Fruit fly (Drosophila melanogaster) whole organism, embryonic: Measurements from ENCODE around the gene robl62A.
A peak's percentile ranks its signal among the peaks of the same experiment; 100 is the strongest.

Experiments
- Atf-2 ChIP-seq: fragments of 200-800 bp; sonication (Bioruptor generic); optimal IDR thresholded peaks from 2 replicates; lab custom pipeline; 2016; ENCODE audit warnings: missing biosample characterization, missing genetic modification characterization
- CG10366 ChIP-seq: fragments of 200-800 bp; sonication (Bioruptor generic); IDR thresholded peaks from 2 replicates; pipeline ENCODE4 v1.3.6; 2022; ENCODE audit warnings: missing biosample characterization, missing genetic modification characterization
- CG12219 ChIP-seq: fragments of 200-800 bp; sonication (Bioruptor generic); optimal IDR thresholded peaks from 3 replicates; lab custom pipeline; 2018; ENCODE audit warnings: missing biosample characterization, mild to moderate bottlenecking, missing genetic modification characterization
- CG1233 ChIP-seq: fragments of 200-800 bp; sonication (Bioruptor generic); optimal IDR thresholded peaks from 4 replicates; lab custom pipeline; 2018; ENCODE audit warnings: missing biosample characterization, mild to moderate bottlenecking, missing genetic modification characterization
- CG13287 ChIP-seq: fragments of 200-800 bp; sonication (Bioruptor generic); IDR thresholded peaks from 2 replicates; pipeline ENCODE4 v1.3.6; 2022; ENCODE audit warnings: missing biosample characterization, missing genetic modification characterization; ENCODE audit not compliant: partially characterized antibody
- CG13296 ChIP-seq: fragments of 200-800 bp; sonication (Bioruptor generic); optimal IDR thresholded peaks from 3 replicates; lab custom pipeline; 2018; ENCODE audit warnings: missing biosample characterization, mild to moderate bottlenecking, missing genetic modification characterization
- CG14860 ChIP-seq: fragments of 200-800 bp; sonication (Bioruptor generic); IDR thresholded peaks from 3 replicates; pipeline ENCODE4 v1.3.6; 2022; ENCODE audit warnings: missing biosample characterization, missing genetic modification characterization; ENCODE audit not compliant: partially characterized antibody
- CG15514 ChIP-seq: fragments of 200-800 bp; sonication (Bioruptor generic); optimal IDR thresholded peaks from 3 replicates; lab custom pipeline; 2017; ENCODE audit warnings: missing biosample characterization, missing genetic modification characterization, mild to moderate bottlenecking, moderate library complexity, missing genetic modification reagents
- CG17568 ChIP-seq: fragments of 200-800 bp; sonication (Bioruptor generic); optimal IDR thresholded peaks from 2 replicates; lab custom pipeline; 2018; ENCODE audit warnings: missing biosample characterization, mild to moderate bottlenecking, missing genetic modification characterization, moderate library complexity
- CG17912 ChIP-seq: fragments of 200-800 bp; sonication (Bioruptor generic); optimal IDR thresholded peaks from 2 replicates; lab custom pipeline; 2018; ENCODE audit warnings: missing biosample characterization, mild to moderate bottlenecking, missing genetic modification characterization
- CG1792 ChIP-seq: fragments of 200-800 bp; sonication (Bioruptor generic); optimal IDR thresholded peaks from 2 replicates; lab custom pipeline; 2016; ENCODE audit warnings: missing biosample characterization, missing genetic modification characterization
- CG2712 ChIP-seq: fragments of 200-800 bp; optimal IDR thresholded peaks from 3 replicates; lab custom pipeline; 2019; ENCODE audit warnings: missing biosample characterization, mild to moderate bottlenecking, missing genetic modification characterization, moderate library complexity
- CG30403 ChIP-seq: fragments of 200-800 bp; sonication (Bioruptor generic); optimal IDR thresholded peaks from 3 replicates; lab custom pipeline; 2016; ENCODE audit warnings: missing biosample characterization, missing genetic modification characterization
- CG31441 ChIP-seq: fragments of 200-800 bp; sonication (Bioruptor generic); IDR thresholded peaks from 2 replicates; pipeline ENCODE4 v1.3.6; 2022; ENCODE audit warnings: missing biosample characterization, missing genetic modification characterization
- CG4707 ChIP-seq: fragments of 200-800 bp; sonication (Bioruptor generic); optimal IDR thresholded peaks from 2 replicates; lab custom pipeline; 2018; ENCODE audit warnings: missing biosample characterization, mild to moderate bottlenecking, missing genetic modification characterization, moderate library complexity
- CG6254 ChIP-seq: fragments of 200-800 bp; sonication (Bioruptor generic); optimal IDR thresholded peaks from 3 replicates; lab custom pipeline; 2017; ENCODE audit warnings: mild to moderate bottlenecking, missing biosample characterization, missing genetic modification reagents, missing genetic modification characterization
- CG6654 ChIP-seq: fragments of 200-800 bp; sonication (Bioruptor generic); optimal IDR thresholded peaks from 2 replicates; lab custom pipeline; 2017; ENCODE audit warnings: missing biosample characterization, mild to moderate bottlenecking, missing genetic modification characterization
- CG7556 ChIP-seq: fragments of 200-800 bp; sonication (Bioruptor generic); optimal IDR thresholded peaks from 2 replicates; lab custom pipeline; 2017; ENCODE audit warnings: missing biosample characterization, mild to moderate bottlenecking, missing genetic modification characterization
- CG7963 ChIP-seq: fragments of 200-800 bp; sonication (Bioruptor generic); IDR thresholded peaks from 3 replicates; pipeline ENCODE4 v1.3.6; 2022; ENCODE audit warnings: missing biosample characterization, missing genetic modification characterization; ENCODE audit not compliant: partially characterized antibody
- CG8924 ChIP-seq: fragments of 200-800 bp; optimal IDR thresholded peaks from 3 replicates; lab custom pipeline; 2019; ENCODE audit warnings: missing biosample characterization, mild to moderate bottlenecking, missing genetic modification characterization, moderate library complexity
- CG9817 ChIP-seq: fragments of 200-800 bp; sonication (Bioruptor generic); optimal IDR thresholded peaks from 2 replicates; lab custom pipeline; 2018; ENCODE audit warnings: missing biosample characterization, mild to moderate bottlenecking, missing genetic modification characterization, moderate library complexity
- CTCF ChIP-seq: fragments of 200-800 bp; sonication (Bioruptor generic); optimal IDR thresholded peaks from 2 replicates; lab custom pipeline; 2017; ENCODE audit warnings: missing biosample characterization, mild to moderate bottlenecking, missing genetic modification characterization, moderate library complexity
- CoRest ChIP-seq: fragments of 200-800 bp; sonication (Bioruptor generic); optimal IDR thresholded peaks from 3 replicates; lab custom pipeline; 2018; ENCODE audit warnings: missing biosample characterization, mild to moderate bottlenecking, missing genetic modification characterization, moderate library complexity
- D19B ChIP-seq: fragments of 200-800 bp; sonication (Bioruptor generic); optimal IDR thresholded peaks from 2 replicates; lab custom pipeline; 2017; ENCODE audit warnings: missing biosample characterization, mild to moderate bottlenecking, missing genetic modification characterization
- Dref ChIP-seq: fragments of 200-800 bp; sonication (Bioruptor generic); IDR thresholded peaks from 2 replicates; pipeline ENCODE4 v1.3.6; 2022; ENCODE audit warnings: missing biosample characterization, missing genetic modification characterization
- E2f1 ChIP-seq: fragments of 200-800 bp; sonication (Bioruptor generic); IDR thresholded peaks from 2 replicates; pipeline ENCODE4 v1.3.6; 2022; ENCODE audit warnings: missing biosample characterization, missing genetic modification characterization
- Hr51 ChIP-seq, 2 experiments: fragments of 200-800 bp; sonication (Bioruptor generic); optimal IDR thresholded peaks; 2 replicates in 1 of 2; 3 replicates in 1 of 2; lab custom pipeline; 2016 to 2018; ENCODE audit warnings: missing biosample characterization in 2 of 2, missing genetic modification characterization in 2 of 2, mild to moderate bottlenecking in 1 of 2, moderate library complexity in 1 of 2
- MTF-1 ChIP-seq: fragments of 200-800 bp; sonication (Bioruptor generic); optimal IDR thresholded peaks from 2 replicates; lab custom pipeline; 2018; ENCODE audit warnings: missing biosample characterization, mild to moderate bottlenecking, missing genetic modification characterization, borderline replicate concordance
- Nf-YA ChIP-seq: fragments of 200-800 bp; sonication (Bioruptor generic); IDR thresholded peaks from 2 replicates; pipeline ENCODE4 v1.3.6; 2022; ENCODE audit warnings: missing biosample characterization, missing genetic modification characterization
- Nf-YC ChIP-seq: fragments of 200-800 bp; optimal IDR thresholded peaks from 3 replicates; lab custom pipeline; 2019; ENCODE audit warnings: missing biosample characterization, mild to moderate bottlenecking, missing genetic modification characterization, moderate library complexity
- Ravus ChIP-seq: fragments of 200-800 bp; sonication (Bioruptor generic); IDR thresholded peaks from 2 replicates; pipeline ENCODE4 v1.3.6; 2022; ENCODE audit warnings: missing biosample characterization, missing genetic modification characterization
- Six4 ChIP-seq: fragments of 200-800 bp; sonication (Bioruptor generic); optimal IDR thresholded peaks from 2 replicates; lab custom pipeline; 2016; ENCODE audit warnings: missing biosample characterization, missing genetic modification characterization
- Sry-δ ChIP-seq: fragments of 200-800 bp; sonication (Bioruptor generic); optimal IDR thresholded peaks from 2 replicates; lab custom pipeline; 2016; ENCODE audit warnings: missing biosample characterization, missing genetic modification characterization
- Tbp ChIP-seq: fragments of >200 bp; optimal IDR thresholded peaks from 2 replicates; lab custom pipeline; 2018; ENCODE audit warnings: missing biosample characterization, missing genetic modification characterization
- YL-1 ChIP-seq: fragments of 200-800 bp; sonication (Bioruptor generic); optimal IDR thresholded peaks from 3 replicates; lab custom pipeline; 2017; ENCODE audit warnings: missing biosample characterization, mild to moderate bottlenecking, missing genetic modification characterization
- ato ChIP-seq: fragments of 200-800 bp; sonication (Bioruptor generic); IDR thresholded peaks from 2 replicates; pipeline ENCODE4 v1.3.6; 2022; ENCODE audit warnings: missing biosample characterization, missing genetic modification characterization; ENCODE audit not compliant: partially characterized antibody
- chn ChIP-seq: fragments of 200-800 bp; sonication (Bioruptor generic); optimal IDR thresholded peaks from 2 replicates; lab custom pipeline; 2016; ENCODE audit warnings: missing biosample characterization, missing genetic modification characterization
- esg ChIP-seq: fragments of 200-800 bp; sonication (Bioruptor generic); conservative IDR thresholded peaks from 2 replicates; pipeline ENCODE4 v1.3.6; 2022; ENCODE audit warnings: missing biosample characterization, missing genetic modification characterization
- exex ChIP-seq: fragments of 200-800 bp; sonication (Bioruptor generic); optimal IDR thresholded peaks from 4 replicates; lab custom pipeline; 2018; ENCODE audit warnings: missing biosample characterization, mild to moderate bottlenecking, missing genetic modification characterization, moderate library complexity
- insv ChIP-seq, 2 experiments: fragments of 200-800 bp; sonication (Bioruptor generic); optimal IDR thresholded peaks; 3 replicates each; lab custom pipeline; 2016 to 2018; ENCODE audit warnings: missing biosample characterization in 2 of 2, missing genetic modification characterization in 2 of 2
- jigr1 ChIP-seq: fragments of 200-800 bp; sonication (Bioruptor generic); IDR thresholded peaks from 3 replicates; pipeline ENCODE4 v1.3.6; 2022; ENCODE audit warnings: missing biosample characterization, missing genetic modification characterization
- knrl ChIP-seq: fragments of 200-800 bp; sonication (Bioruptor generic); IDR thresholded peaks from 3 replicates; pipeline ENCODE4 v1.3.6; 2022; ENCODE audit warnings: missing biosample characterization, missing genetic modification characterization; ENCODE audit not compliant: partially characterized antibody
- lilli ChIP-seq: fragments of 200-800 bp; sonication (Bioruptor generic); optimal IDR thresholded peaks from 3 replicates; lab custom pipeline; 2016; ENCODE audit warnings: missing biosample characterization, missing genetic modification characterization
- oc ChIP-seq: fragments of 200-800 bp; sonication (Bioruptor generic); optimal IDR thresholded peaks from 2 replicates; lab custom pipeline; 2018; ENCODE audit warnings: missing biosample characterization, mild to moderate bottlenecking, missing genetic modification characterization, moderate library complexity
- pzg ChIP-seq: fragments of 200-800 bp; sonication (Bioruptor generic); optimal IDR thresholded peaks from 3 replicates; lab custom pipeline; 2018; ENCODE audit warnings: missing biosample characterization, mild to moderate bottlenecking, missing genetic modification characterization, moderate library complexity
- sisA ChIP-seq: fragments of 200-800 bp; sonication (Bioruptor generic); IDR thresholded peaks from 2 replicates; pipeline ENCODE4 v1.3.6; 2022; ENCODE audit warnings: missing biosample characterization, missing genetic modification characterization
- so ChIP-seq: fragments of 200-800 bp; sonication (Bioruptor generic); IDR thresholded peaks from 3 replicates; pipeline ENCODE4 v1.3.6; 2022; ENCODE audit warnings: missing biosample characterization, missing genetic modification characterization
- stwl ChIP-seq: fragments of 200-800 bp; sonication (Bioruptor generic); optimal IDR thresholded peaks from 3 replicates; lab custom pipeline; 2018; ENCODE audit warnings: missing biosample characterization, mild to moderate bottlenecking, missing genetic modification characterization, moderate library complexity
- tna ChIP-seq: fragments of 200-800 bp; sonication (Bioruptor generic); IDR thresholded peaks from 2 replicates; pipeline ENCODE4 v1.3.6; 2022; ENCODE audit warnings: missing biosample characterization, missing genetic modification characterization; ENCODE audit not compliant: partially characterized antibody
- ttk ChIP-seq: fragments of 200-800 bp; sonication (Bioruptor generic); IDR thresholded peaks from 2 replicates; pipeline ENCODE4 v2.1.2; 2022; ENCODE audit warnings: missing biosample characterization, missing genetic modification characterization
- twi ChIP-seq: fragments of 200-800 bp; optimal IDR thresholded peaks from 2 replicates; lab custom pipeline; 2019; ENCODE audit warnings: missing biosample characterization, mild to moderate bottlenecking, missing genetic modification characterization, moderate library complexity

The robl62A gene

DNA sequence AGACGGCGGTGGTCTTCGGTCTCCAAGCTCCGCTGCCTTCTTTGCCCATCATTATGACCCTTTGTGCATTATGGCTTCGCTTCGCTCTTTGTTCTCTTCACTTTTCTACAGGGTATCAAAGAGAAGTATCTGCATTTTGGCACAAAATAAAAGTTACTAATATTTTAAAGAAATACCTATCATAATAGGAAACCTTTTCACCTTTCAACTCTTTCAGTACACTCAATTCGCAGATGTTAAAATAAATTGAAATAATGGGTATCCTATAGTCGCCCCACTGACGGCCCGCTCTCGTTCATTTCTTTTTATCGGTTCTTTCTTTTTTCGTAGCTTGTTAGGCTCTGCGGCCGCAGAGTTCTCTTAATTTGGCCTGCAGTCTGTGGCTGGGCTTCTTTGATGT, 34.5 kb upstream of the robl62A start (continued):
- TF ChIP-seq ato (GFP tag; lab: Robert Waterston, UW) (no peak), D19B (peak; percentile 83), CG14860 (GFP tag; lab: Robert Waterston, UW) (no peak), lilli (GFP tag; lab: Kevin White, UChicago) (peak; percentile 82), CG7556 (GFP tag; lab: Kevin White, UChicago) (peak; percentile 76), CG15514 (GFP tag; lab: Kevin White, UChicago) (no peak), CG6654 (GFP tag; lab: Kevin White, UChicago) (peak; percentile 64), CG8924 (peak; percentile 91), CG1792 (GFP tag; lab: Kevin White, UChicago) (peak; percentile 22), pzg (GFP tag; lab: Kevin White, UChicago) (no peak), CG6254 (peak; percentile 92), CG10366 (peak; percentile 79), so (GFP tag; lab: Robert Waterston, UW) (peak; percentile 83), CG9817 (tag; lab: Kevin White, UChicago) (peak; percentile 34), Nf-YA (GFP tag; lab: Robert Waterston, UW) (peak; percentile 70), CG31441 (GFP tag; lab: Robert Waterston, UW) (peak; percentile 89), CG1233 (GFP tag; lab: Kevin White, UChicago) (peak; percentile 79), chn (GFP tag; lab: Kevin White, UChicago) (peak; percentile 94), jigr1 (GFP tag; lab: Robert Waterston, UW) (peak; percentile 75; the same call in 1 of the 3 replicates), Ravus (GFP tag; lab: Robert Waterston, UW) (peak; percentile 12; the same call in 1 of the 2 replicates), CG4707 (GFP tag; lab: Kevin White, UChicago) (peak; percentile 79), Nf-YC (tag; lab: Kevin White, UChicago) (no peak), Tbp (GFP tag; lab: Kevin White, UChicago) (no peak), CG2712 (tag; lab: Kevin White, UChicago) (peak; percentile 97), CG13296 (no peak), Atf-2 (GFP tag; lab: Kevin White, UChicago) (peak; percentile 79), ttk (peak; percentile 76), exex (tag; lab: Kevin White, UChicago) (no peak), E2f1 (GFP tag; lab: Robert Waterston, UW) (peak; percentile 77), CTCF (GFP tag; lab: Kevin White, UChicago) (no peak), Dref (GFP tag; lab: Robert Waterston, UW) (no peak), Six4 (peak; percentile 89), stwl (peak; percentile 60), twi (tag; lab: Kevin White, UChicago) (peak; percentile 93), CG7963 (GFP tag; lab: Robert Waterston, UW) (no peak), CG12219 (GFP tag; lab: Kevin White, UChicago) (peak; percentile 78), MTF-1 (GFP tag; lab: Kevin White, UChicago) (peak; percentile 62), CG30403 (GFP tag; lab: Kevin White, UChicago) (peak; percentile 74), Sry-δ (GFP tag; lab: Kevin White, UChicago) (peak; percentile 26), CG17912 (GFP tag; lab: Kevin White, UChicago) (no peak), esg (GFP tag; lab: Robert Waterston, UW) (peak; percentile 77), tna (GFP tag; lab: Robert Waterston, UW) (no peak), oc (tag; lab: Kevin White, UChicago) (peak; percentile 87), knrl (GFP tag; lab: Robert Waterston, UW) (no peak), sisA (peak; percentile 84), CG13287 (no peak), insv (GFP tag; optimal IDR thresholded peaks at IDR 0.05; lab: Kevin White, UChicago) (no peak), CoRest (tag; lab: Kevin White, UChicago) (peak; percentile 90), YL-1 (GFP tag; lab: Kevin White, UChicago) (peak; percentile 21), CG17568 (GFP tag; lab: Kevin White, UChicago) (peak; percentile 75), Hr51 (GFP tag; optimal IDR thresholded peaks at IDR 0.05; lab: Kevin White, UChicago) (peak; percentile 32 to 39)
